Worm (Caenorhabditis elegans): ENCODE results near the gene ZK809.8.

- TF ChIP-seq elt-1 (tag; optimal IDR thresholded peaks at IDR 0.05) (no peak), fos-1 (tag; optimal IDR thresholded peaks at IDR 0.05) (no peak), pqm-1 (tag; optimal IDR thresholded peaks at IDR 0.05) (no peak), ama-1 (optimal IDR thresholded peaks at IDR 0.05) (no peak), pha-4 (tag; optimal IDR thresholded peaks at IDR 0.05) (no peak), lin-39 (tag; optimal IDR thresholded peaks at IDR 0.05) (no peak)
These were observed 16.1 kb upstream of the ZK809.8 start, which contains the start of gene ZK809.9 for ce11 chrIV:11665010-11665409.

All from whole organism, L3 larva.